Worm (Caenorhabditis elegans) whole organism, midembryonic: Measurements from ENCODE around the gene C09B8.8.

ENCODE experiments used
- cog-1 ChIP-seq: sonication (generic microtip); optimal IDR thresholded peaks from 2 replicates; lab custom pipeline; 2016; ENCODE audit warnings: missing genetic modification characterization, missing compliant biosample characterization
- flt-1 ChIP-seq: fragments of 200-800 bp; sonication (Bioruptor generic); IDR thresholded peaks from 2 replicates; pipeline ENCODE4 v1.3.6; 2022; ENCODE audit warnings: missing genetic modification characterization, missing compliant biosample characterization
- klf-2 ChIP-seq: fragments of 200-800 bp; sonication (Bioruptor generic); conservative IDR thresholded peaks from 2 replicates; pipeline ENCODE4 v1.3.6; 2022; ENCODE audit warnings: missing genetic modification reagents, missing genetic modification characterization, missing compliant biosample characterization
- med-1 ChIP-seq: sonication (generic microtip); optimal IDR thresholded peaks from 2 replicates; lab custom pipeline; 2017; ENCODE audit warnings: missing genetic modification characterization, mild to moderate bottlenecking, missing compliant biosample characterization, antibody characterized with exemption, missing genetic modification reagents; ENCODE audit not compliant: insufficient read depth
- ztf-29 ChIP-seq: fragments of 200-800 bp; sonication (Bioruptor generic); IDR thresholded peaks from 2 replicates; pipeline ENCODE4 v1.3.6; 2022; ENCODE audit warnings: missing genetic modification reagents, missing genetic modification characterization, missing compliant biosample characterization

ce11 chrX:6043283-6043682 is 28.0 kb downstream of the C09B8.8 start:
- no peak for TF ChIP-seq ztf-29
- TF ChIP-seq klf-2 (GFP tag; lab: Robert Waterston, UW) = no peak
- TF ChIP-seq cog-1 (tag; lab: Kevin White, UChicago) = no peak
- no peak for TF ChIP-seq flt-1 (GFP tag; lab: Robert Waterston, UW)
- TF ChIP-seq med-1 = no peak
